Worm (Caenorhabditis elegans) whole organism, L2 larva: ENCODE results near the gene C24A3.1.

Experiments
- egl-27 ChIP-seq: sonication (generic microtip); optimal IDR thresholded peaks from 3 replicates; lab custom pipeline; 2017; ENCODE audit warnings: missing biosample characterization, missing genetic modification reagents, missing genetic modification characterization
- snpc-4 ChIP-seq: fragments of 150-350 bp; optimal IDR thresholded peaks from 2 replicates; lab custom pipeline; 2014; ENCODE audit warnings: missing biosample characterization, missing genetic modification characterization
- ztf-4 ChIP-seq: fragments of 150-350 bp; optimal IDR thresholded peaks from 2 replicates; lab custom pipeline; 2014; ENCODE audit warnings: missing biosample characterization, missing genetic modification characterization

ce11 chrX:9045913-9046312 lies 47.0 kb downstream of the C24A3.1 start, which contains the start of gene prdm-14:
- TF ChIP-seq snpc-4 (no peak), egl-27 (no peak), ztf-4 (tag; lab: Kevin White, UChicago) (no peak)
